ENCODE assay signal across 1 fruit fly cellular context in the genomic region with DNA sequence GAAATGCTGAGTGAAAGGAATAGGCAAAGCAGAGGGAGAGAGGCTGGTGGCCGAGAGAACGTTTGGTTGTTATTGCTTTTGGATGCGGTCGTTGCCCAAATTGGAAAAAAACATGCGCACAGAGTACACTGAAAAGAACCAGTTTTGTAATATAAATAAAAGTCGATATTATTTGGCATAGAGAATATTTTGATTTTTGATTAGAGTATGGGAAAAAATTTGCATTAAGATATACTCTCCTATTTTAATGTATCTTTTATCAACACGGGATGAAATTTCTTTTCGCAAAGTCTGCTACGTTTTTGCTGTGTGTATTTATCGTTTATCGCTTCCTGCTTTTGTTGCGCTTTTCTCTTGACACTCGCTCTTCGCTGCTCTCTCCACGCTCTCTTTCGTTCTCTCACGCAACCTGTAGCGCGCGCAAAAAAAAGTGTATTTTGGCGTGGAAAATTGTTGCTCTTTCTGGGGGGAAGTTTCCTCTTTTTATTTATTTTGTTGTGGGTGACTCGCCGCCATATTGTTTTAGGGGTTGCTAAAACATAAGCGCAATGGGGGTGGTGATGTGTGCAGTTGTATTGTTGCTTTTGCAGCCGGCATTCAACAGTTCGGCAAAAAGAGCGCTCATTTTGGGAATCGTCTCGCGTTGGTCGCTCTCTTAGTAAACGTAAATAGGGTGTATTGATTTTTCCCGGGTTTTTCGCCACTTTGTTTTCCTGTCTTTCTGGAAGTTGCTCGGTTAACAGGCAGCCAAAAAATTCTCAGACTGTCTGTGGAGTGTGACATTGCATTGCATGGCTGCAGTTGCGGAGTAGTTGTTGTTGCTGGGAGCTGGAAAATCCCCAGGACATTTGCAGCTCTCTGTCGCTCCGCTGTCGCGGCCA.
TF ChIP-seq lines count a peak whose summit lies in the region.

No protein-coding gene starts in this region.

TF ChIP-seq in whole organism, embryonic, 481 proteins besides CTCF, POLR2A, EP300 and RAD21 (continued from another document and continues in another):
- peak; percentile 99 for TF ChIP-seq lab (GFP tag; optimal IDR thresholded peaks at IDR 0.05; lab: Kevin White, UChicago)
- TF ChIP-seq Hr39 (optimal IDR thresholded peaks at IDR 0.05; lab: Kevin White, UChicago), result no peak
- peak; percentile 94 for TF ChIP-seq Antp (GFP tag; optimal IDR thresholded peaks at IDR 0.05; lab: Kevin White, UChicago)
- TF ChIP-seq CG14710 (tag; optimal IDR thresholded peaks at IDR 0.05; lab: Kevin White, UChicago), result peak; percentile 96
- TF ChIP-seq CG17912 (GFP tag; optimal IDR thresholded peaks at IDR 0.05; lab: Kevin White, UChicago), result peak; percentile 67
- TF ChIP-seq CG10209 (GFP tag; optimal IDR thresholded peaks at IDR 0.05; lab: Kevin White, UChicago), result peak; percentile 96
- peak; percentile 69; the same call in 1 of the 2 replicates for TF ChIP-seq Doc2 (GFP tag; IDR thresholded peaks at IDR 0.05; lab: Robert Waterston, UW)
- TF ChIP-seq CG33213 (GFP tag; optimal IDR thresholded peaks at IDR 0.05; lab: Kevin White, UChicago), result peak; percentile 86
- peak; percentile 67 for TF ChIP-seq Dip2 (GFP tag; IDR thresholded peaks at IDR 0.05; lab: Robert Waterston, UW)
- peak; percentile 86 for TF ChIP-seq psq (GFP tag; optimal IDR thresholded peaks at IDR 0.05; lab: Kevin White, UChicago)
- peak; percentile 95 for TF ChIP-seq CG11093 (GFP tag; IDR thresholded peaks at IDR 0.05; lab: Robert Waterston, UW)
- TF ChIP-seq dysf (GFP tag; IDR thresholded peaks at IDR 0.05; lab: Robert Waterston, UW), result peak; percentile 98
- TF ChIP-seq CG15601 (tag; optimal IDR thresholded peaks at IDR 0.05; lab: Kevin White, UChicago), result peak; percentile 97
- TF ChIP-seq esg (GFP tag; conservative IDR thresholded peaks at IDR 0.05; lab: Robert Waterston, UW), result peak; percentile 97
- TF ChIP-seq lov (optimal IDR thresholded peaks at IDR 0.05; lab: Kevin White, UChicago), result no peak
- peak; percentile 95 for TF ChIP-seq lov (GFP tag; IDR thresholded peaks at IDR 0.05; lab: Robert Waterston, UW)
- TF ChIP-seq dan (GFP tag; IDR thresholded peaks at IDR 0.05; lab: Robert Waterston, UW), result no peak
- peak; percentile 73 for TF ChIP-seq Adf1 (GFP tag; IDR thresholded peaks at IDR 0.05; lab: Robert Waterston, UW)
- TF ChIP-seq CG31365 (tag; optimal IDR thresholded peaks at IDR 0.05; lab: Kevin White, UChicago), result peak; percentile 87
- TF ChIP-seq jigr1 (GFP tag; IDR thresholded peaks at IDR 0.05; lab: Robert Waterston, UW), result peak; percentile 94
- TF ChIP-seq Scr (GFP tag; IDR thresholded peaks at IDR 0.05; lab: Robert Waterston, UW; ENCODE audit: partially characterized antibody), result no peak
- TF ChIP-seq Eip74EF (GFP tag; optimal IDR thresholded peaks at IDR 0.05; lab: Kevin White, UChicago), result peak in 1 of 2 experiments; percentile 97
- TF ChIP-seq sens (GFP tag; lab: Kevin White, UChicago), result peak; percentile 100
- peak; percentile 97 for TF ChIP-seq H15 (GFP tag; IDR thresholded peaks at IDR 0.05; lab: Robert Waterston, UW)
- TF ChIP-seq kah (GFP tag; optimal IDR thresholded peaks at IDR 0.05; lab: Kevin White, UChicago), result peak; percentile 93
- peak; percentile 98 for TF ChIP-seq CG8924 (tag; optimal IDR thresholded peaks at IDR 0.05; lab: Kevin White, UChicago)
- TF ChIP-seq ash1 (GFP tag; optimal IDR thresholded peaks at IDR 0.05; lab: Kevin White, UChicago), result no peak
- TF ChIP-seq ap (GFP tag; IDR thresholded peaks at IDR 0.05; lab: Robert Waterston, UW), result peak; percentile 95
- no peak for TF ChIP-seq Lpt (GFP tag; optimal IDR thresholded peaks at IDR 0.05; lab: Kevin White, UChicago)
- peak; percentile 88 for TF ChIP-seq cato (GFP tag; optimal IDR thresholded peaks at IDR 0.05; lab: Kevin White, UChicago; ENCODE audit: borderline replicate concordance)
- TF ChIP-seq D19B (GFP tag; optimal IDR thresholded peaks at IDR 0.05; lab: Kevin White, UChicago), result peak; percentile 88
- peak; percentile 98 for TF ChIP-seq CG8388 (GFP tag; optimal IDR thresholded peaks at IDR 0.05; lab: Kevin White, UChicago)
- TF ChIP-seq CG1647 (GFP tag; optimal IDR thresholded peaks at IDR 0.05; lab: Kevin White, UChicago), result peak; percentile 90
- no peak for TF ChIP-seq fru (optimal IDR thresholded peaks at IDR 0.05; lab: Kevin White, UChicago)
- TF ChIP-seq CG18011 (GFP tag; optimal IDR thresholded peaks at IDR 0.05; lab: Kevin White, UChicago), result peak; percentile 85
- TF ChIP-seq CG7963 (GFP tag; IDR thresholded peaks at IDR 0.05; lab: Robert Waterston, UW; ENCODE audit: partially characterized antibody), result no peak
- TF ChIP-seq jumu (GFP tag; optimal IDR thresholded peaks at IDR 0.05; lab: Kevin White, UChicago), result peak; percentile 94
- peak; percentile 98 for TF ChIP-seq CG17328 (GFP tag; IDR thresholded peaks at IDR 0.05; lab: Robert Waterston, UW)
- peak; percentile 96 for TF ChIP-seq cwo (GFP tag; optimal IDR thresholded peaks at IDR 0.05; lab: Kevin White, UChicago)
- peak; percentile 94 for TF ChIP-seq CG3847 (GFP tag; IDR thresholded peaks at IDR 0.05; lab: Robert Waterston, UW)
- TF ChIP-seq pnt (GFP tag; optimal IDR thresholded peaks at IDR 0.05; lab: Kevin White, UChicago), result peak; percentile 96
- peak; percentile 81 for TF ChIP-seq lbe (GFP tag; optimal IDR thresholded peaks at IDR 0.05; lab: Kevin White, UChicago)
- TF ChIP-seq Atf3 (GFP tag; optimal IDR thresholded peaks at IDR 0.05; lab: Kevin White, UChicago), result peak; percentile 89
- peak; percentile 84 for TF ChIP-seq B-H2 (GFP tag; optimal IDR thresholded peaks at IDR 0.05; lab: Kevin White, UChicago)
- TF ChIP-seq oc (tag; optimal IDR thresholded peaks at IDR 0.05; lab: Kevin White, UChicago), result peak; percentile 98
- TF ChIP-seq Ets97D (GFP tag; optimal IDR thresholded peaks at IDR 0.05; lab: Kevin White, UChicago), result peak; percentile 74
- peak; percentile 98 for TF ChIP-seq CG4424 (GFP tag; optimal IDR thresholded peaks at IDR 0.05; lab: Kevin White, UChicago)
- TF ChIP-seq gt (GFP tag; IDR thresholded peaks at IDR 0.05; lab: Robert Waterston, UW), result peak; percentile 91
- no peak for TF ChIP-seq vnd (GFP tag; IDR thresholded peaks at IDR 0.05; lab: Robert Waterston, UW; ENCODE audit: partially characterized antibody)
- peak; percentile 96 for TF ChIP-seq H2.0 (GFP tag; IDR thresholded peaks at IDR 0.05; lab: Robert Waterston, UW)
- TF ChIP-seq ttk (GFP tag; IDR thresholded peaks at IDR 0.05; lab: Robert Waterston, UW), result peak; percentile 97
- TF ChIP-seq CG1024 (GFP tag; IDR thresholded peaks at IDR 0.05; lab: Robert Waterston, UW), result peak; percentile 92
- peak; percentile 89 for TF ChIP-seq CG5180 (GFP tag; optimal IDR thresholded peaks at IDR 0.05; lab: Kevin White, UChicago)
- TF ChIP-seq Dip3 (GFP tag; optimal IDR thresholded peaks at IDR 0.05; lab: Kevin White, UChicago), result peak; percentile 91
- TF ChIP-seq seq (GFP tag; IDR thresholded peaks at IDR 0.05; lab: Robert Waterston, UW), result peak; percentile 97
- TF ChIP-seq Deaf1 (tag; optimal IDR thresholded peaks at IDR 0.05; lab: Kevin White, UChicago), result peak; percentile 81
- TF ChIP-seq CG12299 (tag; optimal IDR thresholded peaks at IDR 0.05; lab: Kevin White, UChicago), result peak; percentile 96
- peak; percentile 97 for TF ChIP-seq Hmr (GFP tag; optimal IDR thresholded peaks at IDR 0.05; lab: Kevin White, UChicago)
- peak; percentile 94 for TF ChIP-seq Bteb2 (GFP tag; optimal IDR thresholded peaks at IDR 0.05; lab: Kevin White, UChicago)
- TF ChIP-seq crol (GFP tag; IDR thresholded peaks at IDR 0.05; lab: Robert Waterston, UW), result peak; percentile 38; the same call in 1 of the 2 replicates
- peak; percentile 96 for TF ChIP-seq CG32767 (GFP tag; IDR thresholded peaks at IDR 0.05; lab: Robert Waterston, UW)
- peak; percentile 98 for TF ChIP-seq Ada2b (GFP tag; IDR thresholded peaks at IDR 0.05; lab: Robert Waterston, UW)
- peak; percentile 95 for TF ChIP-seq caup (GFP tag; optimal IDR thresholded peaks at IDR 0.05; lab: Kevin White, UChicago; ENCODE audit: severe bottlenecking)
- peak; percentile 90 for TF ChIP-seq ssp (GFP tag; IDR thresholded peaks at IDR 0.05; lab: Robert Waterston, UW)
- TF ChIP-seq ind (GFP tag; optimal IDR thresholded peaks at IDR 0.05; lab: Kevin White, UChicago), result peak; percentile 98
- TF ChIP-seq CG12769 (tag; optimal IDR thresholded peaks at IDR 0.05; lab: Kevin White, UChicago), result peak; percentile 95
- TF ChIP-seq CG7987 (GFP tag; optimal IDR thresholded peaks at IDR 0.05; lab: Kevin White, UChicago), result peak; percentile 86
- peak; percentile 96 for TF ChIP-seq gcm (GFP tag; optimal IDR thresholded peaks at IDR 0.05; lab: Kevin White, UChicago)
- TF ChIP-seq CG5245 (GFP tag; optimal IDR thresholded peaks at IDR 0.05; lab: Kevin White, UChicago), result peak; percentile 95
- TF ChIP-seq E2f1 (GFP tag; IDR thresholded peaks at IDR 0.05; lab: Robert Waterston, UW), result peak; percentile 98
- peak; percentile 94 for TF ChIP-seq pho (GFP tag; optimal IDR thresholded peaks at IDR 0.05; lab: Kevin White, UChicago)
- TF ChIP-seq CG17829 (tag; optimal IDR thresholded peaks at IDR 0.05; lab: Kevin White, UChicago), result peak; percentile 98
- TF ChIP-seq CG31224 (GFP tag; IDR thresholded peaks at IDR 0.05; lab: Robert Waterston, UW), result peak; percentile 95
- TF ChIP-seq h (optimal IDR thresholded peaks at IDR 0.05; lab: Kevin White, UChicago), result no peak
- peak; percentile 74 for TF ChIP-seq ab (GFP tag; optimal IDR thresholded peaks at IDR 0.05; lab: Kevin White, UChicago)
- TF ChIP-seq pfk (GFP tag; optimal IDR thresholded peaks at IDR 0.05; lab: Kevin White, UChicago), result no peak
- TF ChIP-seq zf30C (GFP tag; optimal IDR thresholded peaks at IDR 0.05; lab: Kevin White, UChicago), result peak; percentile 99
- peak; percentile 81 for TF ChIP-seq CG10321 (GFP tag; IDR thresholded peaks at IDR 0.05; lab: Robert Waterston, UW)
- peak; percentile 94 for TF ChIP-seq tio (GFP tag; optimal IDR thresholded peaks at IDR 0.05; lab: Kevin White, UChicago)
- TF ChIP-seq Nf-YA (GFP tag; IDR thresholded peaks at IDR 0.05; lab: Robert Waterston, UW), result peak; percentile 94
- TF ChIP-seq ac (GFP tag; optimal IDR thresholded peaks at IDR 0.05; lab: Kevin White, UChicago), result peak; percentile 71
- TF ChIP-seq CG1603 (tag; optimal IDR thresholded peaks at IDR 0.05; lab: Kevin White, UChicago), result peak; percentile 94
- peak; percentile 98 for TF ChIP-seq CG6689 (GFP tag; IDR thresholded peaks at IDR 0.05; lab: Robert Waterston, UW)
- peak; percentile 94 for TF ChIP-seq CG11696 (GFP tag; IDR thresholded peaks at IDR 0.05; lab: Robert Waterston, UW)
- peak in 1 of 3 experiments; percentile 92 for TF ChIP-seq Stat92E (GFP tag; optimal IDR thresholded peaks at IDR 0.05; lab: Kevin White, UChicago)
- TF ChIP-seq ATbp (GFP tag; optimal IDR thresholded peaks at IDR 0.05; lab: Kevin White, UChicago), result peak; percentile 97
- peak; percentile 96 for TF ChIP-seq CG7556 (GFP tag; optimal IDR thresholded peaks at IDR 0.05; lab: Kevin White, UChicago)
- TF ChIP-seq jing (GFP tag; optimal IDR thresholded peaks at IDR 0.05; lab: Kevin White, UChicago), result peak; percentile 90
- peak; percentile 84 for TF ChIP-seq vfl (GFP tag; optimal IDR thresholded peaks at IDR 0.05; lab: Kevin White, UChicago)
- no peak for TF ChIP-seq CG6791 (GFP tag; IDR thresholded peaks at IDR 0.05; lab: Robert Waterston, UW; ENCODE audit: partially characterized antibody)
- peak; percentile 96 for TF ChIP-seq CG4730 (GFP tag; IDR thresholded peaks at IDR 0.05; lab: Robert Waterston, UW)
- TF ChIP-seq trh (GFP tag; optimal IDR thresholded peaks at IDR 0.05; lab: Kevin White, UChicago), result peak; percentile 90
- TF ChIP-seq Sry-β (GFP tag; optimal IDR thresholded peaks at IDR 0.05; lab: Kevin White, UChicago), result peak; percentile 36
- peak; percentile 97 for TF ChIP-seq zen (tag; optimal IDR thresholded peaks at IDR 0.05; lab: Kevin White, UChicago)
- TF ChIP-seq Rfx (GFP tag; IDR thresholded peaks at IDR 0.05; lab: Robert Waterston, UW), result peak; percentile 97
- TF ChIP-seq Six4 (GFP tag; optimal IDR thresholded peaks at IDR 0.05; lab: Kevin White, UChicago), result peak; percentile 97
- TF ChIP-seq eve (GFP tag; optimal IDR thresholded peaks at IDR 0.05; lab: Kevin White, UChicago), result peak in 1 of 2 experiments; percentile 38
- TF ChIP-seq CG18262 (tag; optimal IDR thresholded peaks at IDR 0.05; lab: Kevin White, UChicago), result peak; percentile 98
- TF ChIP-seq Bdp1 (GFP tag; optimal IDR thresholded peaks at IDR 0.05; lab: Kevin White, UChicago), result peak; percentile 82
- TF ChIP-seq CG2129 (GFP tag; IDR thresholded peaks at IDR 0.05; lab: Robert Waterston, UW; ENCODE audit: partially characterized antibody), result no peak
- TF ChIP-seq CG13894 (tag; optimal IDR thresholded peaks at IDR 0.05; lab: Kevin White, UChicago), result peak; percentile 93
- TF ChIP-seq HLH4C (GFP tag; IDR thresholded peaks at IDR 0.05; lab: Robert Waterston, UW; ENCODE audit: partially characterized antibody), result no peak
- peak; percentile 95 for TF ChIP-seq Hr3 (GFP tag; optimal IDR thresholded peaks at IDR 0.05; lab: Kevin White, UChicago)
- peak; percentile 82 for TF ChIP-seq Jarid2 (GFP tag; optimal IDR thresholded peaks at IDR 0.05; lab: Kevin White, UChicago)
- TF ChIP-seq Nf-YC (tag; optimal IDR thresholded peaks at IDR 0.05; lab: Kevin White, UChicago), result peak; percentile 86
- TF ChIP-seq Dfd (GFP tag; optimal IDR thresholded peaks at IDR 0.05; lab: Kevin White, UChicago), result no peak
- TF ChIP-seq nau (GFP tag; optimal IDR thresholded peaks at IDR 0.05; lab: Kevin White, UChicago), result peak; percentile 96
- TF ChIP-seq Pdp1 (GFP tag; optimal IDR thresholded peaks at IDR 0.05; lab: Kevin White, UChicago), result peak; percentile 94 to 97
- peak; percentile 99 for TF ChIP-seq CG17568 (GFP tag; optimal IDR thresholded peaks at IDR 0.05; lab: Kevin White, UChicago)
- TF ChIP-seq CG6654 (GFP tag; optimal IDR thresholded peaks at IDR 0.05; lab: Kevin White, UChicago), result peak; percentile 86
- peak; percentile 97 for TF ChIP-seq Fer3 (tag; optimal IDR thresholded peaks at IDR 0.05; lab: Kevin White, UChicago)
- peak; percentile 95 for TF ChIP-seq CG13296 (GFP tag; optimal IDR thresholded peaks at IDR 0.05; lab: Kevin White, UChicago)
- peak; percentile 81 for TF ChIP-seq CG12236 (GFP tag; optimal IDR thresholded peaks at IDR 0.05; lab: Kevin White, UChicago)
- peak; percentile 95 for TF ChIP-seq CG6254 (GFP tag; optimal IDR thresholded peaks at IDR 0.05; lab: Kevin White, UChicago)
- TF ChIP-seq CG1233 (GFP tag; optimal IDR thresholded peaks at IDR 0.05; lab: Kevin White, UChicago), result peak; percentile 94
- peak; percentile 98 for TF ChIP-seq Fer1 (GFP tag; optimal IDR thresholded peaks at IDR 0.05; lab: Kevin White, UChicago)
- TF ChIP-seq shn (GFP tag; optimal IDR thresholded peaks at IDR 0.05; lab: Kevin White, UChicago), result peak; percentile 82
- TF ChIP-seq crp (GFP tag; optimal IDR thresholded peaks at IDR 0.05; lab: Kevin White, UChicago), result peak in 1 of 2 experiments; percentile 66
- peak; percentile 92 for TF ChIP-seq CG43689 (GFP tag; IDR thresholded peaks at IDR 0.05; lab: Robert Waterston, UW)
- TF ChIP-seq CG2875 (GFP tag; optimal IDR thresholded peaks at IDR 0.05; lab: Kevin White, UChicago), result peak; percentile 98
